Worm (Caenorhabditis elegans) whole organism, L4/young adult: ENCODE data around the gene F47D12.9.

Experiments used
- W03F9.2 ChIP-seq: fragments of 150-350 bp; optimal IDR thresholded peaks from 2 replicates; lab custom pipeline; 2014; ENCODE audit warnings: missing biosample characterization, missing genetic modification characterization
- dao-5 ChIP-seq: sonication (generic microtip); optimal IDR thresholded peaks from 2 replicates; lab custom pipeline; 2016; ENCODE audit warnings: missing genotype, missing genetic modification characterization, moderate library complexity, missing compliant biosample characterization
- him-1 ChIP-seq: sonication (generic microtip); optimal IDR thresholded peaks from 2 replicates; lab custom pipeline; 2016; ENCODE audit warnings: missing genotype, missing genetic modification reagents, missing genetic modification characterization, missing compliant biosample characterization

DNA sequence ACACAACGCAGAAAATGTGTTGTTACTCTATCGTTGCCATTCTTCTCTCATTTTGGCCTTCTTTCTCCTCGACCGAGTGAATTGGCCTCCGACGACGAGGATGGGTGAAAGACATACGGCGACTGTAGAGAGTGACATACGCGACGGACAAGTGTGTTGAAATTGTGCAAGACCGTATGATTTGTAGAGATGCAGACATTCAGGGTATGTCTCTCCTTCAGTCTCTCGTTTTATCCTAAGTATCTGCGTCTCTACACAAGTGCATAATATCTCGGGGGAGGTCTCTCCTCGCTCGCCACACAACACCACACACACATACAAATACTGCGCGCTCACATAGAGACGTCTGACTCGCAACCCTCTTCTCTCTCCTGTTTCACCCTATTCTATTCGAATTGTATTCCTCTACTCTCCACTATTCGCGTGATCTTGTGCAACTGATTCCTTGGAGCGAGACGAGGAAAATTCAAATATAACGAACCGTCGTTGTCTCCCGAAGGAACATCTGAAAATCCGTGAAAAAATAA is 23.0 kb downstream of the F47D12.9 start, which contains the start of gene hmg-1.2:
- peak; percentile 23 for TF ChIP-seq dao-5 (tag; lab: Kevin White, UChicago)
- peak; percentile 46 for TF ChIP-seq him-1 (tag; lab: Kevin White, UChicago)
- TF ChIP-seq W03F9.2 (tag; lab: Kevin White, UChicago): peak; percentile 69
